Fruit fly (Drosophila melanogaster) whole organism, prepupa: ENCODE results near the gene Nepl21.

Experiments used
- Blimp-1 ChIP-seq: fragments of 200-800 bp; sonication (Bioruptor generic); optimal IDR thresholded peaks from 3 replicates; lab custom pipeline; 2017; ENCODE audit warnings: missing biosample characterization, missing genetic modification characterization, mild to moderate bottlenecking, moderate library complexity, missing genetic modification reagents
- CG11762 ChIP-seq: fragments of 200-800 bp; sonication (Bioruptor generic); optimal IDR thresholded peaks from 3 replicates; lab custom pipeline; 2016; ENCODE audit warnings: missing biosample characterization, missing genetic modification characterization; ENCODE audit not compliant: insufficient read depth
- CG11902 ChIP-seq: fragments of 200-800 bp; sonication (Bioruptor generic); optimal IDR thresholded peaks from 3 replicates; lab custom pipeline; 2016; ENCODE audit warnings: missing biosample characterization, missing genetic modification characterization
- CG15336 ChIP-seq: fragments of 200-800 bp; sonication (Bioruptor generic); IDR thresholded peaks from 2 replicates; pipeline ENCODE4 v1.3.6; 2022; ENCODE audit warnings: missing biosample characterization, missing genetic modification characterization
- CG1621 ChIP-seq: fragments of 200-800 bp; sonication (Bioruptor generic); optimal IDR thresholded peaks from 3 replicates; lab custom pipeline; 2018; ENCODE audit warnings: missing biosample characterization, mild to moderate bottlenecking, missing genetic modification characterization
- CG16779 ChIP-seq: fragments of 200-800 bp; sonication (Bioruptor generic); optimal IDR thresholded peaks from 3 replicates; lab custom pipeline; 2017; ENCODE audit warnings: missing biosample characterization, mild to moderate bottlenecking, missing genetic modification characterization
- CG3032 ChIP-seq: fragments of 200-800 bp; optimal IDR thresholded peaks from 2 replicates; lab custom pipeline; 2019; ENCODE audit warnings: missing biosample characterization, mild to moderate bottlenecking, missing genetic modification characterization, moderate library complexity
- CG31627 ChIP-seq: fragments of 200-800 bp; sonication (Bioruptor generic); optimal IDR thresholded peaks from 3 replicates; lab custom pipeline; 2016; ENCODE audit warnings: missing biosample characterization, missing genetic modification characterization
- CG32006 ChIP-seq: fragments of 200-800 bp; sonication (Bioruptor generic); optimal IDR thresholded peaks from 3 replicates; lab custom pipeline; 2017; ENCODE audit warnings: missing biosample characterization, mild to moderate bottlenecking, missing genetic modification characterization
- CG34406 ChIP-seq: fragments of 200-800 bp; sonication (Bioruptor generic); optimal IDR thresholded peaks from 3 replicates; lab custom pipeline; 2016; ENCODE audit warnings: missing biosample characterization, missing genetic modification characterization
- CG6163 ChIP-seq: fragments of 200-800 bp; sonication (Bioruptor generic); IDR thresholded peaks from 3 replicates; pipeline ENCODE4 v1.3.6; 2022; ENCODE audit warnings: missing biosample characterization, missing genetic modification characterization
- CG6854 ChIP-seq: fragments of 200-800 bp; sonication (Bioruptor generic); optimal IDR thresholded peaks from 2 replicates; lab custom pipeline; 2017; ENCODE audit warnings: missing biosample characterization, mild to moderate bottlenecking, missing genetic modification characterization
- CG7368 ChIP-seq: fragments of 200-800 bp; sonication (Bioruptor generic); optimal IDR thresholded peaks from 3 replicates; lab custom pipeline; 2016; ENCODE audit warnings: missing biosample characterization, missing genetic modification characterization
- CG8119 ChIP-seq: fragments of 200-800 bp; sonication (Bioruptor generic); IDR thresholded peaks from 3 replicates; pipeline ENCODE4 v1.3.6; 2022; ENCODE audit warnings: missing biosample characterization, missing genetic modification characterization
- CG9139 ChIP-seq: fragments of 200-800 bp; sonication (Bioruptor generic); optimal IDR thresholded peaks from 3 replicates; lab custom pipeline; 2017; ENCODE audit warnings: missing biosample characterization, mild to moderate bottlenecking, missing genetic modification characterization
- Eip75B ChIP-seq: fragments of 200-800 bp; sonication (Bioruptor generic); optimal IDR thresholded peaks from 3 replicates; lab custom pipeline; 2016; ENCODE audit warnings: missing biosample characterization, missing genetic modification characterization
- Eip78C ChIP-seq: fragments of 200-800 bp; sonication (Bioruptor generic); peaks from one replicate; lab custom pipeline; 2016; ENCODE audit warnings: missing biosample characterization, missing genetic modification characterization
- Ets21C ChIP-seq: fragments of 200-800 bp; sonication (Bioruptor generic); optimal IDR thresholded peaks from 3 replicates; lab custom pipeline; 2016; ENCODE audit warnings: missing biosample characterization, missing genetic modification characterization
- Ets96B ChIP-seq: fragments of 200-800 bp; optimal IDR thresholded peaks from 2 replicates; lab custom pipeline; 2019; ENCODE audit warnings: missing biosample characterization, mild to moderate bottlenecking, missing genetic modification characterization, moderate library complexity
- Gug ChIP-seq: fragments of 200-800 bp; sonication (Bioruptor generic); IDR thresholded peaks from 2 replicates; pipeline ENCODE4 v1.3.6; 2022; ENCODE audit warnings: missing biosample characterization, missing genetic modification characterization
- Hr38 ChIP-seq: sonication (Bioruptor generic); optimal IDR thresholded peaks from 2 replicates; lab custom pipeline; 2016; ENCODE audit warnings: missing biosample characterization, missing genetic modification characterization
- Hr4 ChIP-seq: fragments of 200-800 bp; sonication (Bioruptor generic); optimal IDR thresholded peaks from 3 replicates; lab custom pipeline; 2016; ENCODE audit warnings: missing biosample characterization, missing genetic modification characterization
- Lpt ChIP-seq: fragments of 200-800 bp; sonication (Bioruptor generic); optimal IDR thresholded peaks from 3 replicates; lab custom pipeline; 2016; ENCODE audit warnings: missing biosample characterization, missing genetic modification characterization
- Met ChIP-seq: fragments of 200-800 bp; sonication (Bioruptor generic); optimal IDR thresholded peaks from 3 replicates; lab custom pipeline; 2016; ENCODE audit warnings: missing biosample characterization, missing genetic modification characterization
- OdsH ChIP-seq: fragments of 200-800 bp; sonication (Bioruptor generic); optimal IDR thresholded peaks from 3 replicates; lab custom pipeline; 2016; ENCODE audit warnings: missing biosample characterization, missing genetic modification characterization
- Smox ChIP-seq: fragments of 200-800 bp; sonication (Bioruptor generic); optimal IDR thresholded peaks from 3 replicates; lab custom pipeline; 2016; ENCODE audit warnings: missing biosample characterization, missing genetic modification characterization
- Sox14 ChIP-seq: fragments of 200-800 bp; sonication (Bioruptor generic); optimal IDR thresholded peaks from 3 replicates; lab custom pipeline; 2016; ENCODE audit warnings: missing biosample characterization, missing genetic modification characterization
- Sox15 ChIP-seq: fragments of 200-800 bp; sonication (Bioruptor generic); optimal IDR thresholded peaks from 3 replicates; lab custom pipeline; 2016; ENCODE audit warnings: missing biosample characterization, missing genetic modification characterization
- acj6 ChIP-seq: fragments of 200-800 bp; sonication (Bioruptor generic); optimal IDR thresholded peaks from 3 replicates; lab custom pipeline; 2016; ENCODE audit warnings: missing biosample characterization, missing genetic modification characterization
- dac ChIP-seq: fragments of 200-800 bp; sonication (Bioruptor generic); optimal IDR thresholded peaks from 2 replicates; lab custom pipeline; 2017; ENCODE audit warnings: missing biosample characterization, mild to moderate bottlenecking, missing genetic modification characterization
- dsx ChIP-seq: fragments of 200-800 bp; optimal IDR thresholded peaks from 3 replicates; lab custom pipeline; 2019; ENCODE audit warnings: missing biosample characterization, mild to moderate bottlenecking, missing genetic modification characterization, moderate library complexity; ENCODE audit not compliant: poor library complexity, severe bottlenecking
- eg ChIP-seq: fragments of 200-800 bp; sonication (Bioruptor generic); IDR thresholded peaks from 3 replicates; pipeline ENCODE4 v1.3.6; 2022; ENCODE audit warnings: missing biosample characterization, missing genetic modification characterization
- esn ChIP-seq: fragments of 200-800 bp; sonication (Bioruptor generic); optimal IDR thresholded peaks from 2 replicates; lab custom pipeline; 2016; ENCODE audit warnings: missing biosample characterization, mild to moderate bottlenecking, missing genetic modification characterization, moderate library complexity
- fd59A ChIP-seq: fragments of 200-800 bp; sonication (Bioruptor generic); optimal IDR thresholded peaks from 2 replicates; lab custom pipeline; 2017; ENCODE audit warnings: missing biosample characterization, mild to moderate bottlenecking, missing genetic modification characterization, missing genetic modification reagents
- fd85E ChIP-seq: fragments of 200-800 bp; sonication (Bioruptor generic); optimal IDR thresholded peaks from 3 replicates; lab custom pipeline; 2016; ENCODE audit warnings: missing biosample characterization, missing genetic modification characterization
- fkh ChIP-seq: fragments of 200-800 bp; sonication (Bioruptor generic); optimal IDR thresholded peaks from 3 replicates; lab custom pipeline; 2017; ENCODE audit warnings: missing biosample characterization, mild to moderate bottlenecking, missing genetic modification characterization, moderate library complexity
- net ChIP-seq: fragments of 200-800 bp; sonication (Bioruptor generic); optimal IDR thresholded peaks from 3 replicates; lab custom pipeline; 2016; ENCODE audit warnings: missing biosample characterization, missing genetic modification characterization
- pdm3 ChIP-seq: fragments of 200-800 bp; sonication (Bioruptor generic); optimal IDR thresholded peaks from 3 replicates; lab custom pipeline; 2016; ENCODE audit warnings: missing biosample characterization, missing genetic modification characterization
- salr ChIP-seq, 2 experiments: fragments of 200-800 bp; sonication (Bioruptor generic); optimal IDR thresholded peaks; 3 replicates each; lab custom pipeline; 2016 to 2018; ENCODE audit warnings: missing biosample characterization in 2 of 2, missing genetic modification characterization in 2 of 2, mild to moderate bottlenecking in 1 of 2
- spab ChIP-seq: fragments of 200-800 bp; sonication (Bioruptor generic); optimal IDR thresholded peaks from 2 replicates; lab custom pipeline; 2017; ENCODE audit warnings: missing biosample characterization, mild to moderate bottlenecking, missing genetic modification characterization, missing genetic modification reagents
- svp ChIP-seq: fragments of 200-800 bp; sonication (Bioruptor generic); peaks from one replicate; lab custom pipeline; 2016; ENCODE audit warnings: missing biosample characterization, missing genetic modification characterization
- topi ChIP-seq: fragments of 200-800 bp; sonication (Bioruptor generic); optimal IDR thresholded peaks from 3 replicates; lab custom pipeline; 2016; ENCODE audit warnings: missing biosample characterization, missing genetic modification characterization

The Nepl21 gene

DNA sequence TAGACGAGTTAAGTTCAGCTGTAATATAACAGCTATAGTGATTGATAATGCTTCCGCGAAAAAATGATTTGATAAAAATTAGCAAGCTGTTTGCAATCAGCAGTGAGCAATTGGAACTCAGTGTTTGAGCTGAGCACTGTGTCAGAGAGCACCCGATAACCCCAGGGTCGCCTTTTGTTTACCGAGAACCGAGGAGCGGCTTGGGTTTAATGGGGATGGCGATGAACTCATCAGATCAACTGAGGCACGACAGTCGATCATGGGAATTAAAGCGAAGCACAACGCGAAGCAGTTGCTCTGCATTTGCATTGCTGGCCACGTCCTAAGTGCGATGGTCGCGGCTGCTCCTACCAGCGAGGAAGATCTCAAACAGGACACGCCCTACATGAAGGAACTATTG lies at the start of gene Nepl21:
Nepl21 (plus strand) TSS at position 260 of the 400 bp plus-strand sequence.
- TF ChIP-seq svp (GFP tag; lab: Kevin White, UChicago) (peak; percentile 100), Smox (GFP tag; lab: Kevin White, UChicago) (no peak)
- TF ChIP-seq, all 60 proteins: peak for 1

DNA sequence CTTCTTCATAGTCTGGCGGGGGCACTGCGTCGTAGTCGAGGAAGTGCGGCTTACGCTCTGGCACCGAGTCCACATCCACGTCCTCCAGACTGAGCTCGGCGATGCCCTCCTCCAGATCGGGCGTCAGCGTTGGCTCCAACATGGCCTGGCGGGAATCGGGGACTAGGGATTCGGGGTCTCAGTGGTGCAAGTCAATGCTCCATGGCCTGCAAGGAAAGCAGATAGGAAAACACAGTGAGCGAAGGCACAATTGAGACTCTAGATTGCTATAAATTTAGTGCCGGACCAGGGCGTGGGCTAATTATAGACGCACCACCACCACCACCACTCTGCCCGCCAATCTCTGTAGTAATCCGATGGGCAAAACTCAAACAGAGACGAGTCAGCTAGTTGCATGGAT lies 42.9 kb upstream of the Nepl21 start:
- peak; percentile 57 for TF ChIP-seq Eip78C (GFP tag; lab: Kevin White, UChicago)
- peak; percentile 69 for TF ChIP-seq svp (GFP tag; lab: Kevin White, UChicago)
- TF ChIP-seq net (GFP tag; lab: Kevin White, UChicago), result no peak
- no peak for TF ChIP-seq esn

DNA sequence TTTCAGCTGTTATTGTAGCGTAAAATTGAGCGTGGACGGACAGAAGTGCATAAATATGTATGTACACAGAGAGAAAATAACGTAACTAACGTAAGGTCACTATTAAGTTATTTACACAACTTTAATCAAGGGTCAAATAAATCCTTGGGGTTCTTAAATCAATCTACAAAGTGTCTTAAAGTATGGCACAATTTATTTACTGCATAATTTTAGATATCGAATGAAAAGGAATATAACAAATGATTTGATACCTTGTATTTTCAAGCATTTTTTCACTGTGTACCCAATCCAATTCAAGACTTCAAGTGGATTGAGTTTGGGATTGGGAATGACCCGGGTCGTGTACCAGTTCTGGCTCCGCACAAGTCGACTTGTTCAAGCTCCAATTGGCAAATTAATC lies 41.5 kb upstream of the Nepl21 start:
- TF ChIP-seq CG31627 (GFP tag; lab: Kevin White, UChicago), result no peak
- TF ChIP-seq fd59A (GFP tag; lab: Kevin White, UChicago), result no peak
- TF ChIP-seq Sox14 (GFP tag; lab: Kevin White, UChicago), result no peak
- TF ChIP-seq Hr38 (GFP tag; lab: Kevin White, UChicago), result no peak
- no peak for TF ChIP-seq fd85E (GFP tag; lab: Kevin White, UChicago)
- TF ChIP-seq acj6 (GFP tag; lab: Kevin White, UChicago), result no peak
- TF ChIP-seq OdsH (GFP tag; lab: Kevin White, UChicago), result no peak
- TF ChIP-seq CG1621 (tag; lab: Kevin White, UChicago), result no peak
- peak; percentile 75 for TF ChIP-seq CG8119 (GFP tag; lab: Robert Waterston, UW)
- TF ChIP-seq CG16779 (tag; lab: Kevin White, UChicago), result no peak
- TF ChIP-seq Blimp-1, result no peak
- no peak for TF ChIP-seq fkh
- no peak for TF ChIP-seq CG6854
- TF ChIP-seq eg (GFP tag; lab: Robert Waterston, UW), result peak; percentile 32; the same call in 1 of the 3 replicates
- TF ChIP-seq Gug (GFP tag; lab: Robert Waterston, UW), result no peak; the same call in 1 of the 2 replicates
- peak; percentile 12 for TF ChIP-seq pdm3 (GFP tag; lab: Kevin White, UChicago)
- no peak for TF ChIP-seq CG11902 (GFP tag; lab: Kevin White, UChicago)
- TF ChIP-seq esn, result no peak
- TF ChIP-seq Eip78C (GFP tag; lab: Kevin White, UChicago), result peak; percentile 78
- TF ChIP-seq Sox15 (GFP tag; lab: Kevin White, UChicago), result no peak
- no peak for TF ChIP-seq CG7368 (GFP tag; lab: Kevin White, UChicago)
- no peak for TF ChIP-seq CG9139 (GFP tag; lab: Kevin White, UChicago)
- TF ChIP-seq Ets21C (GFP tag; lab: Kevin White, UChicago), result no peak
- TF ChIP-seq net (GFP tag; lab: Kevin White, UChicago), result peak; percentile 45
- TF ChIP-seq Eip75B (GFP tag; lab: Kevin White, UChicago), result no peak
- TF ChIP-seq CG6163 (GFP tag; lab: Robert Waterston, UW), result peak; percentile 31; the same call in 1 of the 3 replicates
- no peak for TF ChIP-seq Met (GFP tag; lab: Kevin White, UChicago)
- TF ChIP-seq Lpt (GFP tag; lab: Kevin White, UChicago), result peak; percentile 25
- TF ChIP-seq dsx, result no peak
- TF ChIP-seq Hr4 (GFP tag; lab: Kevin White, UChicago), result no peak
- peak in 1 of 2 experiments; percentile 41 for TF ChIP-seq salr (GFP tag; optimal IDR thresholded peaks at IDR 0.05; lab: Kevin White, UChicago)
- peak; percentile 7 for TF ChIP-seq CG11762 (GFP tag; lab: Kevin White, UChicago)
- TF ChIP-seq CG3032 (tag; lab: Kevin White, UChicago), result no peak
- peak; percentile 79 for TF ChIP-seq CG32006 (GFP tag; lab: Kevin White, UChicago)
- no peak for TF ChIP-seq dac
- peak; percentile 65 for TF ChIP-seq CG15336
- TF ChIP-seq spab (GFP tag; lab: Kevin White, UChicago), result no peak
- no peak for TF ChIP-seq topi
- TF ChIP-seq Ets96B (tag; lab: Kevin White, UChicago), result peak; percentile 29
- no peak for TF ChIP-seq CG34406
